Worm (Caenorhabditis elegans) whole organism, young adult: ENCODE results near the gene nlp-50.

Experiments
- B0035.1 ChIP-seq: sonication (generic microtip); optimal IDR thresholded peaks from 2 replicates; lab custom pipeline; 2016; ENCODE audit warnings: missing genetic modification characterization, mild to moderate bottlenecking, missing compliant biosample characterization, missing genotype, missing genetic modification reagents
- B0261.1 ChIP-seq: sonication (generic microtip); optimal IDR thresholded peaks from 2 replicates; lab custom pipeline; 2016; ENCODE audit warnings: mild to moderate bottlenecking, missing genetic modification characterization, moderate library complexity, missing compliant biosample characterization
- C17E4.6 ChIP-seq: fragments of 200-800 bp; sonication (Bioruptor generic); IDR thresholded peaks from 2 replicates; pipeline ENCODE4 v1.3.6; 2022; ENCODE audit warnings: missing genetic modification reagents, missing genetic modification characterization, missing compliant biosample characterization
- F10E7.11 ChIP-seq: sonication (generic microtip); optimal IDR thresholded peaks from 2 replicates; lab custom pipeline; 2017; ENCODE audit warnings: mild to moderate bottlenecking, missing genetic modification characterization, moderate library complexity, missing compliant biosample characterization
- F23B12.7 ChIP-seq: sonication (generic microtip); optimal IDR thresholded peaks from 2 replicates; lab custom pipeline; 2017; ENCODE audit warnings: missing genetic modification characterization, mild to moderate bottlenecking, missing compliant biosample characterization, antibody characterized with exemption, moderate library complexity; ENCODE audit not compliant: insufficient read depth
- F33H1.4 ChIP-seq: fragments of 200-800 bp; sonication (Bioruptor generic); IDR thresholded peaks from 2 replicates; pipeline ENCODE4 v1.3.6; 2022; ENCODE audit warnings: missing genetic modification reagents, missing genetic modification characterization, missing compliant biosample characterization
- F37B4.10 ChIP-seq: fragments of 200-800 bp; sonication (Bioruptor generic); IDR thresholded peaks from 2 replicates; pipeline ENCODE4 v1.3.6; 2022; ENCODE audit warnings: missing genetic modification characterization, missing compliant biosample characterization
- F55B11.4 ChIP-seq: sonication (generic microtip); optimal IDR thresholded peaks from 2 replicates; lab custom pipeline; 2016; ENCODE audit warnings: missing compliant biosample characterization, missing genetic modification characterization, borderline replicate concordance; ENCODE audit not compliant: insufficient read depth
- K12H6.12 ChIP-seq: fragments of 200-800 bp; sonication (Bioruptor generic); optimal IDR thresholded peaks from 2 replicates; lab custom pipeline; 2018; ENCODE audit warnings: mild to moderate bottlenecking, missing genetic modification characterization, missing compliant biosample characterization
- T26A5.8 ChIP-seq: sonication (generic microtip); optimal IDR thresholded peaks from 2 replicates; lab custom pipeline; 2016; ENCODE audit warnings: missing genetic modification characterization, missing compliant biosample characterization
- Y56A3A.18 ChIP-seq: fragments of 200-800 bp; sonication (Bioruptor generic); IDR thresholded peaks from 2 replicates; pipeline ENCODE4 v1.3.6; 2022; ENCODE audit warnings: missing genetic modification reagents, missing genetic modification characterization, missing compliant biosample characterization
- attf-3 ChIP-seq: fragments of 200-800 bp; sonication (Bioruptor generic); conservative IDR thresholded peaks from 2 replicates; pipeline ENCODE4 v1.3.6; 2022; ENCODE audit warnings: missing genetic modification reagents, missing genetic modification characterization, missing compliant biosample characterization
- attf-5 ChIP-seq: fragments of 200-800 bp; sonication (Bioruptor generic); optimal IDR thresholded peaks from 2 replicates; lab custom pipeline; 2018; ENCODE audit warnings: mild to moderate bottlenecking, missing genetic modification characterization, missing compliant biosample characterization
- cebp-1 ChIP-seq, 2 experiments: fragments of 200-800 bp in 1 of 2; sonication (Bioruptor generic) in 1 of 2; sonication (generic microtip) in 1 of 2; IDR thresholded peaks in 1 of 2; optimal IDR thresholded peaks in 1 of 2; 2 replicates each; pipeline versions ENCODE4 v1.3.6 to Lab custom; 2017 to 2022; ENCODE audit warnings: missing compliant biosample characterization in 2 of 2, missing genetic modification characterization in 2 of 2, mild to moderate bottlenecking in 1 of 2, missing genetic modification reagents in 1 of 2, moderate library complexity in 1 of 2
- die-1 ChIP-seq: sonication (generic microtip); optimal IDR thresholded peaks from 2 replicates; lab custom pipeline; 2016; ENCODE audit warnings: missing genotype, mild to moderate bottlenecking, missing genetic modification characterization, missing compliant biosample characterization
- egl-18 ChIP-seq: fragments of 200-800 bp; sonication (Bioruptor generic); IDR thresholded peaks from 2 replicates; pipeline ENCODE4 v1.3.6; 2022; ENCODE audit warnings: missing genetic modification reagents, missing genetic modification characterization, missing compliant biosample characterization
- ekl-4 ChIP-seq: fragments of 200-800 bp; sonication (Bioruptor generic); IDR thresholded peaks from 2 replicates; pipeline ENCODE4 v1.3.6; 2022; ENCODE audit warnings: missing genetic modification reagents, missing genetic modification characterization, missing compliant biosample characterization
- hlh-26 ChIP-seq: fragments of 200-800 bp; sonication (Bioruptor generic); conservative IDR thresholded peaks from 2 replicates; pipeline ENCODE4 v1.3.6; 2022; ENCODE audit warnings: missing genetic modification reagents, missing genetic modification characterization, missing compliant biosample characterization
- hsf-1 ChIP-seq: fragments of 200-800 bp; sonication (Bioruptor generic); IDR thresholded peaks from 2 replicates; pipeline ENCODE4 v1.3.6; 2022; ENCODE audit warnings: missing genetic modification reagents, missing genetic modification characterization, missing compliant biosample characterization
- let-526 ChIP-seq: fragments of 200-800 bp; sonication (Bioruptor generic); IDR thresholded peaks from 2 replicates; pipeline ENCODE4 v1.3.6; 2022; ENCODE audit warnings: missing genetic modification reagents, missing genetic modification characterization, missing compliant biosample characterization
- lin-40 ChIP-seq: sonication (generic microtip); optimal IDR thresholded peaks from 2 replicates; lab custom pipeline; 2016; ENCODE audit warnings: missing genetic modification characterization, mild to moderate bottlenecking, missing compliant biosample characterization, missing genotype, missing genetic modification reagents
- lin-54 ChIP-seq: fragments of 200-800 bp; sonication (Bioruptor generic); optimal IDR thresholded peaks from 2 replicates; lab custom pipeline; 2018; ENCODE audit warnings: mild to moderate bottlenecking, missing genetic modification characterization, missing compliant biosample characterization
- lir-1 ChIP-seq: fragments of 200-800 bp; sonication (Bioruptor generic); conservative IDR thresholded peaks from 2 replicates; pipeline ENCODE4 v1.3.6; 2022; ENCODE audit warnings: missing genetic modification reagents, missing genetic modification characterization, missing compliant biosample characterization
- lsl-1 ChIP-seq: fragments of 200-800 bp; sonication (Bioruptor generic); optimal IDR thresholded peaks from 2 replicates; lab custom pipeline; 2018; ENCODE audit warnings: mild to moderate bottlenecking, missing genetic modification characterization, moderate library complexity, missing compliant biosample characterization
- madf-8 ChIP-seq: fragments of 200-800 bp; sonication (Bioruptor generic); conservative IDR thresholded peaks from 2 replicates; pipeline ENCODE4 v1.3.6; 2022; ENCODE audit warnings: missing genetic modification reagents, missing genetic modification characterization, missing compliant biosample characterization
- nfya-1 ChIP-seq: sonication (generic microtip); optimal IDR thresholded peaks from 2 replicates; lab custom pipeline; 2017; ENCODE audit warnings: antibody characterized with exemption, missing compliant biosample characterization, missing genetic modification characterization, borderline replicate concordance; ENCODE audit not compliant: insufficient read depth
- nhr-179 ChIP-seq: sonication (generic microtip); optimal IDR thresholded peaks from 2 replicates; lab custom pipeline; 2016; ENCODE audit warnings: mild to moderate bottlenecking, missing genetic modification characterization, missing compliant biosample characterization
- nhr-27 ChIP-seq: fragments of 200-800 bp; sonication (Bioruptor generic); optimal IDR thresholded peaks from 2 replicates; lab custom pipeline; 2018; ENCODE audit warnings: mild to moderate bottlenecking, missing genetic modification characterization, moderate library complexity, missing compliant biosample characterization
- rec-8 ChIP-seq, 2 experiments: sonication (generic microtip); optimal IDR thresholded peaks; 2 replicates each; lab custom pipeline; 2016; ENCODE audit warnings: mild to moderate bottlenecking in 2 of 2, missing genetic modification characterization in 2 of 2, missing genetic modification reagents in 2 of 2, missing genotype in 2 of 2, missing biosample characterization in 1 of 2, missing compliant biosample characterization in 1 of 2, moderate library complexity in 1 of 2
- repo-1 ChIP-seq: sonication (generic microtip); optimal IDR thresholded peaks from 2 replicates; lab custom pipeline; 2017; ENCODE audit warnings: mild to moderate bottlenecking, missing genetic modification characterization, missing compliant biosample characterization
- rpc-1 ChIP-seq, 2 experiments: fragments of 150-350 bp in 1 of 2; sonication (generic microtip) in 1 of 2; optimal IDR thresholded peaks; 2 replicates each; lab custom pipeline; 2014 to 2018; ENCODE audit warnings: missing biosample characterization in 1 of 2, missing genetic modification characterization in 1 of 2, missing genetic modification reagents in 1 of 2, missing genotype in 1 of 2
- sea-2 ChIP-seq: fragments of 200-800 bp; sonication (Bioruptor generic); IDR thresholded peaks from 2 replicates; pipeline ENCODE4 v1.3.6; 2022; ENCODE audit warnings: missing genetic modification characterization, missing compliant biosample characterization
- snpc-4 ChIP-seq, 5 experiments: fragments of 150-350 bp in 1 of 5; sonication (generic microtip) in 4 of 5; optimal IDR thresholded peaks; 2 replicates each; lab custom pipeline; 2014 to 2018; ENCODE audit warnings: missing genetic modification characterization in 5 of 5, missing biosample characterization in 3 of 5, antibody characterized with exemption in 2 of 5, mild to moderate bottlenecking in 2 of 5, missing compliant biosample characterization in 2 of 5, missing genotype in 2 of 5, moderate library complexity in 2 of 5, missing genetic modification reagents in 1 of 5
- somi-1 ChIP-seq: fragments of 200-800 bp; sonication (Bioruptor generic); optimal IDR thresholded peaks from 2 replicates; lab custom pipeline; 2018; ENCODE audit warnings: mild to moderate bottlenecking, missing genetic modification characterization, missing compliant biosample characterization
- xnd-1 ChIP-seq: sonication (generic microtip); optimal IDR thresholded peaks from 2 replicates; lab custom pipeline; 2016; ENCODE audit warnings: missing genotype, missing genetic modification reagents, missing genetic modification characterization, missing compliant biosample characterization
- zfh-2 ChIP-seq: fragments of 200-800 bp; sonication (Bioruptor generic); conservative IDR thresholded peaks from 2 replicates; pipeline ENCODE4 v1.3.6; 2022; ENCODE audit warnings: missing genetic modification reagents, missing genetic modification characterization, missing compliant biosample characterization
- zim-3 ChIP-seq: sonication (generic microtip); optimal IDR thresholded peaks from 2 replicates; lab custom pipeline; 2017; ENCODE audit warnings: mild to moderate bottlenecking, missing genetic modification characterization, moderate library complexity, missing compliant biosample characterization
- ztf-22 ChIP-seq: fragments of 200-800 bp; sonication (Bioruptor generic); optimal IDR thresholded peaks from 2 replicates; lab custom pipeline; 2018; ENCODE audit warnings: mild to moderate bottlenecking, missing genetic modification characterization, moderate library complexity, missing compliant biosample characterization
- ztf-25 ChIP-seq: fragments of 200-800 bp; sonication (Bioruptor generic); IDR thresholded peaks from 2 replicates; pipeline ENCODE4 v1.3.6; 2022; ENCODE audit warnings: missing genetic modification reagents, missing genetic modification characterization, missing compliant biosample characterization

The nlp-50 gene

ce11 chrII:6782738-6783163 lies 17.9 kb downstream of the nlp-50 start (continued):
- TF ChIP-seq nhr-179 (tag; lab: Kevin White, UChicago) (no peak), B0035.1 (tag; lab: Kevin White, UChicago) (no peak), lin-54 (GFP tag; lab: Kevin White, UChicago) (no peak), lin-40 (tag; lab: Kevin White, UChicago) (peak; percentile 23), T26A5.8 (tag; lab: Kevin White, UChicago) (no peak), lsl-1 (GFP tag; lab: Kevin White, UChicago) (no peak), somi-1 (GFP tag; lab: Kevin White, UChicago) (peak; percentile 52), madf-8 (GFP tag; lab: Robert Waterston, UW) (no peak), B0261.1 (tag; lab: Kevin White, UChicago) (no peak), ztf-25 (GFP tag; lab: Robert Waterston, UW) (no peak), nfya-1 (no peak), F10E7.11 (tag; lab: Kevin White, UChicago) (no peak), C17E4.6 (GFP tag; lab: Robert Waterston, UW) (no peak), F55B11.4 (tag; lab: Kevin White, UChicago) (no peak), hlh-26 (no peak), let-526 (GFP tag; lab: Robert Waterston, UW) (no peak), attf-3 (GFP tag; lab: Robert Waterston, UW) (peak; percentile 34; the same call in 1 of the 2 replicates), sea-2 (no peak), ekl-4 (GFP tag; lab: Robert Waterston, UW) (no peak), hsf-1 (no peak), zfh-2 (GFP tag; lab: Robert Waterston, UW) (peak; percentile 82), K12H6.12 (tag; lab: Kevin White, UChicago) (peak; percentile 91), egl-18 (no peak), F23B12.7 (tag; lab: Kevin White, UChicago) (no peak), nhr-27 (tag; lab: Kevin White, UChicago) (no peak), ztf-22 (GFP tag; lab: Kevin White, UChicago) (no peak), F33H1.4 (no peak), lir-1 (no peak), attf-5 (GFP tag; lab: Kevin White, UChicago) (peak; percentile 92), zim-3 (tag; lab: Kevin White, UChicago) (no peak), Y56A3A.18 (GFP tag; lab: Robert Waterston, UW) (no peak), die-1 (tag; lab: Kevin White, UChicago) (no peak), repo-1 (tag; lab: Kevin White, UChicago) (no peak), rec-8 (tag; optimal IDR thresholded peaks at IDR 0.05; lab: Kevin White, UChicago) (no peak), xnd-1 (tag; lab: Kevin White, UChicago) (no peak), rpc-1 (optimal IDR thresholded peaks at IDR 0.05; lab: Kevin White, UChicago) (no peak), rpc-1 (tag; optimal IDR thresholded peaks at IDR 0.05; lab: Kevin White, UChicago) (no peak), F37B4.10 (GFP tag; lab: Robert Waterston, UW) (no peak)

- TF ChIP-seq snpc-4 (GFP tag; optimal IDR thresholded peaks at IDR 0.05; lab: Kevin White, UChicago) (no peak), snpc-4 (tag; optimal IDR thresholded peaks at IDR 0.05; lab: Kevin White, UChicago) (no peak), zim-3 (tag; lab: Kevin White, UChicago) (no peak), cebp-1 (GFP tag; IDR thresholded peaks at IDR 0.05; lab: Robert Waterston, UW) (peak; percentile 56; the same call in 1 of the 2 replicates), cebp-1 (tag; optimal IDR thresholded peaks at IDR 0.05; lab: Kevin White, UChicago) (peak; percentile 86), zfh-2 (GFP tag; lab: Robert Waterston, UW) (no peak)
Observed at ce11 chrII:6783377-6783829, 18.6 kb downstream of the nlp-50 start, which contains the start of gene gldi-2. TSS of gene gldi-2 (plus strand) at chrII:6783427.
